Worm (Caenorhabditis elegans): ENCODE measurements around the gene F52D2.6.

The F52D2.6 gene

ce11 chrX:1975692-1976091, at the start of gene F52D2.6:
TSS of gene F52D2.6 (plus strand) at chrX:1975992.
- no peak for TF ChIP-seq efl-3 (GFP tag; optimal IDR thresholded peaks at IDR 0.05)

ce11 chrX:1935438-1935837, 40.4 kb upstream of the F52D2.6 start:
- TF ChIP-seq pag-3 (tag; optimal IDR thresholded peaks at IDR 0.05; ENCODE audit: borderline replicate concordance, insufficient read depth) (no peak), unc-98 (GFP tag; IDR thresholded peaks at IDR 0.05) (no peak), unc-30 (tag; optimal IDR thresholded peaks at IDR 0.05) (no peak)

- TF ChIP-seq pqm-1 (tag; optimal IDR thresholded peaks at IDR 0.05) (no peak), efl-1 (optimal IDR thresholded peaks at IDR 0.05) (no peak), efl-1 (GFP tag; optimal IDR thresholded peaks at IDR 0.05 in 1 of 2) (peak in 1 of 2 experiments; percentile 70)
Measured at ce11 chrX:1939248-1939647, 36.5 kb upstream of the F52D2.6 start.

- TF ChIP-seq unc-130 (tag; optimal IDR thresholded peaks at IDR 0.05), result no peak
- no peak for TF ChIP-seq unc-30 (tag; optimal IDR thresholded peaks at IDR 0.05)
- TF ChIP-seq jun-1 (tag; optimal IDR thresholded peaks at IDR 0.05), result no peak
- TF ChIP-seq zip-4 (GFP tag; optimal IDR thresholded peaks at IDR 0.05), result no peak
- TF ChIP-seq tbx-2 (tag; optimal IDR thresholded peaks at IDR 0.05), result no peak
- TF ChIP-seq mep-1 (tag; optimal IDR thresholded peaks at IDR 0.05), result no peak
- no peak for TF ChIP-seq zag-1 (tag; optimal IDR thresholded peaks at IDR 0.05)
- no peak for TF ChIP-seq aly-2 (tag; optimal IDR thresholded peaks at IDR 0.05)
- TF ChIP-seq nhr-84 (tag; optimal IDR thresholded peaks at IDR 0.05), result no peak
- no peak for TF ChIP-seq hlh-17 (GFP tag; optimal IDR thresholded peaks at IDR 0.05; ENCODE audit: borderline replicate concordance)
- TF ChIP-seq Y116A8C.19 (tag; optimal IDR thresholded peaks at IDR 0.05; ENCODE audit: borderline replicate concordance), result no peak
- TF ChIP-seq tlp-1 (tag; optimal IDR thresholded peaks at IDR 0.05), result no peak
- TF ChIP-seq xbp-1 (tag; optimal IDR thresholded peaks at IDR 0.05), result no peak
- no peak for TF ChIP-seq ztf-11 (tag; optimal IDR thresholded peaks at IDR 0.05)
- TF ChIP-seq dsc-1 (tag; optimal IDR thresholded peaks at IDR 0.05), result no peak
Measured at ce11 chrX:1939887-1940286, 35.9 kb upstream of the F52D2.6 start, which contains the start of gene Y59E1A.4. TSS of gene Y59E1A.4 (minus strand) at chrX:1939987.

- TF ChIP-seq rnt-1 (tag; optimal IDR thresholded peaks at IDR 0.05) (no peak), lin-35 (GFP tag; optimal IDR thresholded peaks at IDR 0.05) (no peak), fkh-8 (tag; optimal IDR thresholded peaks at IDR 0.05) (no peak), nhr-19 (GFP tag; conservative IDR thresholded peaks at IDR 0.05) (no peak), aha-1 (tag; optimal IDR thresholded peaks at IDR 0.05) (no peak), grh-1 (GFP tag; IDR thresholded peaks at IDR 0.05) (no peak), blmp-1 (tag; optimal IDR thresholded peaks at IDR 0.05) (no peak), unc-62 (GFP tag; optimal IDR thresholded peaks at IDR 0.05) (no peak), lin-39 (tag; optimal IDR thresholded peaks at IDR 0.05) (no peak), fos-1 (tag; optimal IDR thresholded peaks at IDR 0.05) (no peak), sup-37 (GFP tag; optimal IDR thresholded peaks at IDR 0.05) (no peak), ceh-90 (tag; optimal IDR thresholded peaks at IDR 0.05) (no peak), ets-5 (GFP tag; IDR thresholded peaks at IDR 0.05) (no peak), efl-3 (GFP tag; optimal IDR thresholded peaks at IDR 0.05) (no peak), nhr-28 (tag; optimal IDR thresholded peaks at IDR 0.05) (no peak)
Measured at ce11 chrX:1959063-1959462, 16.7 kb upstream of the F52D2.6 start.

Measured in whole organism, L1 larva.